Worm (Caenorhabditis elegans): ENCODE data around the gene C55C3.1.

C55C3.1 gene

ce11 chrIV:5762770-5763169 lies 53.9 kb downstream of the C55C3.1 start:
- TF ChIP-seq ttx-3 (tag; optimal IDR thresholded peaks at IDR 0.05): no peak
- TF ChIP-seq pros-1 (tag; optimal IDR thresholded peaks at IDR 0.05): no peak
- no peak for TF ChIP-seq ceh-14 (tag; optimal IDR thresholded peaks at IDR 0.05)
- no peak for TF ChIP-seq hlh-30 (tag; optimal IDR thresholded peaks at IDR 0.05; ENCODE audit: insufficient read depth)
- TF ChIP-seq dve-1 (tag; optimal IDR thresholded peaks at IDR 0.05): no peak
- no peak for TF ChIP-seq madf-2 (tag; optimal IDR thresholded peaks at IDR 0.05)
- no peak for TF ChIP-seq syd-9 (tag; optimal IDR thresholded peaks at IDR 0.05)
- no peak for TF ChIP-seq ceh-45 (GFP tag; IDR thresholded peaks at IDR 0.05)
- no peak for TF ChIP-seq fkh-6 (tag; optimal IDR thresholded peaks at IDR 0.05)
- TF ChIP-seq ceh-2 (tag; optimal IDR thresholded peaks at IDR 0.05): no peak
- no peak for TF ChIP-seq mec-3 (tag; optimal IDR thresholded peaks at IDR 0.05; ENCODE audit: borderline replicate concordance)
- TF ChIP-seq ceh-9 (tag; optimal IDR thresholded peaks at IDR 0.05): no peak
- no peak for TF ChIP-seq nhr-11 (tag; optimal IDR thresholded peaks at IDR 0.05)
- TF ChIP-seq elt-2 (tag; optimal IDR thresholded peaks at IDR 0.05): no peak
- TF ChIP-seq pqm-1 (tag; optimal IDR thresholded peaks at IDR 0.05): no peak
- TF ChIP-seq ceh-48 (tag; optimal IDR thresholded peaks at IDR 0.05): no peak
- TF ChIP-seq hlh-8 (tag; optimal IDR thresholded peaks at IDR 0.05): no peak

Data from whole organism, late embryonic.